Fruit fly (Drosophila melanogaster): Measurements from ENCODE around the gene CG46270.

DNA sequence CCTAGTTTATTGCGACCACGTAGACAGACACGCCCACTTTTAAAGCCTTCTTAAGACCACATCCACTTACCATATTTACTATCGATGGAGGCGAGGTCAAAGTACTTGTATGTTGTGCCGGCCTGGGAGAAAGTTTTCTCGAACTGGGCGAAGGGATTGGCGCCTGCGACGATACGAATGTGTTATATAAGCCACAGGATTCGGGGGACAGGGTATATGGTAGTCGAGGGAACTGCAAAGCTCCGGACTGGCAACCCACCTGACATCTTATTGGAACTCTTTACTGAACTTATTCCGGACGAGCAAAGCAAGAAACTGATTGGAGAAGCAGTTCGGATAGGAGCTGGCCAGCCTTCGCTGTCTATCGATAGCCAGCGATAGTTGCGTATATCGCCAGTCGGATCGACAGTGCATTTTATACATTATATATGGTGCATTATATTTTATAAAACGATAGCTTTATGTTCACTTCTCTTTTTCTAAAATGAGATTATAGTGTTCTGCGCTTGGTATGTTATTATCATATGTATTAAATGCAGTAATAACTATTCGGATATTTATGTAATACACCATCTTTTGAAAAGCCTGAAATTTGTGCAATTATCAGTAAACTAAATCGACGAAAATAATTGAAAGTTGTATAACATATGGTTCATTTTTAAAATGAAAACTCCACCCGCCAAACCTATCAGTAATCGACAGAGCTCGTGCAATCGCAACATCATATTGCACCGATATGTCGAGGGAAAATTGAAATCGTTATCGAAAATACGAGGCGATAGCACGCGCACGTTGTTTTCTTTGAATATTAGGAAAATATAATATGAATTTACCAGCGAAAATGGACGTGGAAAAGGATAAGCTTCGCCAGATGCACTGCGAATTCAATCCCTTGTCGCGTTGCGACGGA is 15.4 kb downstream of the CG46270 start, which contains the start of the genes Irp-1B and Rrp46:
- TF ChIP-seq CG8478 (optimal IDR thresholded peaks at IDR 0.05) (no peak), CTCF (optimal IDR thresholded peaks at IDR 0.05) (no peak)

All from S2 (cell line).